Worm (Caenorhabditis elegans) whole organism, L1 larva: Measurements from ENCODE around the gene T20G5.8.

Experiments used
- C04F5.9 ChIP-seq: sonication (generic microtip); optimal IDR thresholded peaks from 2 replicates; lab custom pipeline; 2016; ENCODE audit warnings: missing genetic modification characterization, missing compliant biosample characterization
- C16A3.4 ChIP-seq: fragments of 150-350 bp; optimal IDR thresholded peaks from 2 replicates; lab custom pipeline; 2014; ENCODE audit warnings: missing biosample characterization, missing genetic modification characterization
- C34B4.2 ChIP-seq: sonication (generic microtip); optimal IDR thresholded peaks from 2 replicates; lab custom pipeline; 2017; ENCODE audit warnings: mild to moderate bottlenecking, missing genetic modification characterization, missing compliant biosample characterization
- alr-1 ChIP-seq: fragments of 200-800 bp; sonication (Bioruptor generic); optimal IDR thresholded peaks from 2 replicates; lab custom pipeline; 2018; ENCODE audit warnings: borderline replicate concordance, mild to moderate bottlenecking, missing genetic modification characterization, missing compliant biosample characterization
- blmp-1 ChIP-seq: fragments of 150-350 bp; optimal IDR thresholded peaks from 2 replicates; lab custom pipeline; 2014; ENCODE audit warnings: missing biosample characterization, missing genetic modification characterization
- ceh-63 ChIP-seq: fragments of 200-800 bp; sonication (Bioruptor generic); optimal IDR thresholded peaks from 2 replicates; lab custom pipeline; 2018; ENCODE audit warnings: mild to moderate bottlenecking, missing genetic modification characterization, missing compliant biosample characterization
- ceh-8 ChIP-seq: fragments of 200-800 bp; sonication (Bioruptor generic); optimal IDR thresholded peaks from 2 replicates; lab custom pipeline; 2018; ENCODE audit warnings: mild to moderate bottlenecking, missing genetic modification characterization, moderate library complexity, missing compliant biosample characterization
- ceh-82 ChIP-seq, 3 experiments: fragments of 150-350 bp in 1 of 3; sonication (generic microtip) in 2 of 3; optimal IDR thresholded peaks; 2 replicates each; lab custom pipeline; 2014 to 2017; ENCODE audit warnings: missing biosample characterization in 3 of 3, missing genetic modification characterization in 3 of 3
- ceh-88 ChIP-seq: fragments of 200-800 bp; sonication (Bioruptor generic); IDR thresholded peaks from 2 replicates; pipeline ENCODE4 v1.3.6; 2022; ENCODE audit warnings: missing genetic modification characterization, missing compliant biosample characterization
- ceh-90 ChIP-seq: sonication (generic microtip); optimal IDR thresholded peaks from 2 replicates; lab custom pipeline; 2016; ENCODE audit warnings: missing genetic modification characterization, missing compliant biosample characterization
- ces-1 ChIP-seq: fragments of 150-350 bp; optimal IDR thresholded peaks from 2 replicates; lab custom pipeline; 2014; ENCODE audit warnings: missing biosample characterization, missing genetic modification reagents, missing genetic modification characterization
- dpl-1 ChIP-seq, 3 experiments: fragments of 150-350 bp in 2 of 3; sonication (generic microtip) in 1 of 3; optimal IDR thresholded peaks; 2 replicates each; lab custom pipeline; 2014 to 2017; ENCODE audit warnings: missing biosample characterization in 3 of 3, missing genetic modification characterization in 3 of 3, missing genetic modification reagents in 3 of 3
- efl-1 ChIP-seq, 4 experiments: fragments of 150-350 bp; optimal IDR thresholded peaks in 3 of 4; peaks in 1 of 4; 1 replicate in 1 of 4; 2 replicates in 3 of 4; lab custom pipeline; 2014; ENCODE audit warnings: missing biosample characterization in 2 of 4, missing genetic modification characterization in 2 of 4, missing genetic modification reagents in 2 of 4
- efl-3 ChIP-seq: fragments of 200-800 bp; sonication (Bioruptor generic); optimal IDR thresholded peaks from 2 replicates; lab custom pipeline; 2018; ENCODE audit warnings: mild to moderate bottlenecking, missing genetic modification characterization, missing compliant biosample characterization
- egl-27 ChIP-seq, 2 experiments: fragments of 150-350 bp in 1 of 2; sonication (generic microtip); optimal IDR thresholded peaks; 3 replicates each; lab custom pipeline; 2017 to 2018; ENCODE audit warnings: missing biosample characterization in 2 of 2, missing genetic modification characterization in 2 of 2, missing genetic modification reagents in 2 of 2
- ets-5 ChIP-seq: fragments of 200-800 bp; sonication (Bioruptor generic); IDR thresholded peaks from 2 replicates; pipeline ENCODE4 v1.3.6; 2022; ENCODE audit warnings: missing genetic modification characterization, missing compliant biosample characterization
- fkh-10 ChIP-seq: sonication (generic microtip); optimal IDR thresholded peaks from 2 replicates; lab custom pipeline; 2017; ENCODE audit warnings: missing biosample characterization, missing genetic modification reagents, missing genetic modification characterization
- fkh-4 ChIP-seq: sonication (generic microtip); optimal IDR thresholded peaks from 2 replicates; lab custom pipeline; 2016; ENCODE audit warnings: missing compliant biosample characterization, missing genetic modification characterization, borderline replicate concordance
- fos-1 ChIP-seq: fragments of 150-350 bp; optimal IDR thresholded peaks from 2 replicates; lab custom pipeline; 2014; ENCODE audit warnings: missing biosample characterization, missing genetic modification characterization
- irx-1 ChIP-seq: sonication (generic microtip); optimal IDR thresholded peaks from 2 replicates; lab custom pipeline; 2016; ENCODE audit warnings: missing genetic modification characterization, missing compliant biosample characterization
- jun-1 ChIP-seq: fragments of 150-350 bp; optimal IDR thresholded peaks from 2 replicates; lab custom pipeline; 2014; ENCODE audit warnings: missing biosample characterization, missing genetic modification reagents, missing genetic modification characterization
- lin-13 ChIP-seq: fragments of 150-350 bp; optimal IDR thresholded peaks from 2 replicates; lab custom pipeline; 2014; ENCODE audit warnings: missing biosample characterization, missing genetic modification reagents, missing genetic modification characterization
- lin-14 ChIP-seq: fragments of 200-800 bp; sonication (Bioruptor generic); optimal IDR thresholded peaks from 2 replicates; lab custom pipeline; 2018; ENCODE audit warnings: mild to moderate bottlenecking, missing genetic modification characterization, moderate library complexity, missing compliant biosample characterization
- lin-15B ChIP-seq: fragments of 150-350 bp; sonication (generic microtip); optimal IDR thresholded peaks from 3 replicates; lab custom pipeline; 2014; ENCODE audit warnings: missing biosample characterization, missing genetic modification characterization
- lin-35 ChIP-seq, 2 experiments: fragments of 150-350 bp; optimal IDR thresholded peaks; 2 replicates each; lab custom pipeline; 2014; ENCODE audit warnings: missing biosample characterization in 2 of 2, missing genetic modification characterization in 2 of 2, missing genetic modification reagents in 2 of 2
- mab-9 ChIP-seq: fragments of 200-800 bp; sonication (Bioruptor generic); IDR thresholded peaks from 2 replicates; pipeline ENCODE4 v1.3.6; 2022; ENCODE audit warnings: missing genetic modification reagents, missing genetic modification characterization, missing compliant biosample characterization
- mef-2 ChIP-seq: fragments of 150-350 bp; optimal IDR thresholded peaks from 2 replicates; lab custom pipeline; 2014; ENCODE audit warnings: missing biosample characterization, missing genetic modification characterization
- mep-1 ChIP-seq: fragments of 150-350 bp; optimal IDR thresholded peaks from 2 replicates; lab custom pipeline; 2014; ENCODE audit warnings: missing biosample characterization, missing genetic modification characterization
- nhr-12 ChIP-seq: sonication (generic microtip); optimal IDR thresholded peaks from 2 replicates; lab custom pipeline; 2017; ENCODE audit warnings: missing biosample characterization, missing genetic modification characterization
- nhr-19 ChIP-seq: fragments of 200-800 bp; sonication (Bioruptor generic); conservative IDR thresholded peaks from 2 replicates; pipeline ENCODE4 v1.3.6; 2022; ENCODE audit warnings: missing genetic modification characterization, missing compliant biosample characterization
- nhr-237 ChIP-seq: fragments of 150-350 bp; optimal IDR thresholded peaks from 2 replicates; lab custom pipeline; 2014; ENCODE audit warnings: missing biosample characterization, missing genetic modification characterization
- nhr-47 ChIP-seq: sonication (generic microtip); optimal IDR thresholded peaks from 2 replicates; lab custom pipeline; 2016; ENCODE audit warnings: mild to moderate bottlenecking, missing genetic modification characterization, moderate library complexity, missing compliant biosample characterization
- nhr-71 ChIP-seq: sonication (generic microtip); optimal IDR thresholded peaks from 2 replicates; lab custom pipeline; 2016; ENCODE audit warnings: mild to moderate bottlenecking, missing genetic modification characterization, moderate library complexity, missing compliant biosample characterization
- nhr-76 ChIP-seq: sonication (generic microtip); optimal IDR thresholded peaks from 2 replicates; lab custom pipeline; 2017; ENCODE audit warnings: missing biosample characterization, missing genetic modification characterization
- nhr-77 ChIP-seq: fragments of 150-350 bp; optimal IDR thresholded peaks from 2 replicates; lab custom pipeline; 2014; ENCODE audit warnings: missing biosample characterization, missing genetic modification characterization
- nhr-85 ChIP-seq: sonication (generic microtip); peaks from one replicate; lab custom pipeline; 2016; ENCODE audit warnings: missing genetic modification characterization, inconsistent platforms, missing compliant biosample characterization
- pax-3 ChIP-seq: fragments of 200-800 bp; sonication (Bioruptor generic); optimal IDR thresholded peaks from 2 replicates; lab custom pipeline; 2018; ENCODE audit warnings: mild to moderate bottlenecking, missing genetic modification characterization, moderate library complexity, missing compliant biosample characterization
- pqm-1 ChIP-seq: sonication (generic microtip); optimal IDR thresholded peaks from 3 replicates; lab custom pipeline; 2017; ENCODE audit warnings: missing biosample characterization, missing genetic modification characterization
- skn-1 ChIP-seq: fragments of 150-350 bp; optimal IDR thresholded peaks from 2 replicates; lab custom pipeline; 2014; ENCODE audit warnings: missing biosample characterization, missing genetic modification characterization
- snpc-4 ChIP-seq: fragments of 150-350 bp; optimal IDR thresholded peaks from 2 replicates; lab custom pipeline; 2014; ENCODE audit warnings: missing biosample characterization, missing genetic modification characterization
- snu-23 ChIP-seq: sonication (generic microtip); optimal IDR thresholded peaks from 2 replicates; lab custom pipeline; 2016; ENCODE audit warnings: missing genetic modification characterization, missing compliant biosample characterization
- sox-4 ChIP-seq: sonication (generic microtip); optimal IDR thresholded peaks from 2 replicates; lab custom pipeline; 2016; ENCODE audit warnings: missing genetic modification characterization, missing compliant biosample characterization
- sptf-1 ChIP-seq: fragments of 150-350 bp; optimal IDR thresholded peaks from 2 replicates; lab custom pipeline; 2014; ENCODE audit warnings: missing biosample characterization, missing genetic modification characterization
- sup-37 ChIP-seq: fragments of 200-800 bp; sonication (Bioruptor generic); optimal IDR thresholded peaks from 2 replicates; lab custom pipeline; 2018; ENCODE audit warnings: mild to moderate bottlenecking, missing genetic modification characterization, missing compliant biosample characterization
- tlp-1 ChIP-seq: fragments of 150-350 bp; optimal IDR thresholded peaks from 2 replicates; lab custom pipeline; 2014; ENCODE audit warnings: missing biosample characterization, missing genetic modification characterization
- unc-130 ChIP-seq: fragments of 150-350 bp; optimal IDR thresholded peaks from 2 replicates; lab custom pipeline; 2017; ENCODE audit warnings: missing biosample characterization, missing genetic modification characterization, inconsistent platforms
- unc-62 ChIP-seq: fragments of 150-350 bp; optimal IDR thresholded peaks from 2 replicates; lab custom pipeline; 2014; ENCODE audit warnings: missing biosample characterization, missing genetic modification reagents, missing genetic modification characterization
- unc-98 ChIP-seq: fragments of 200-800 bp; sonication (Bioruptor generic); IDR thresholded peaks from 2 replicates; pipeline ENCODE4 v1.3.6; 2022; ENCODE audit warnings: missing genetic modification characterization, missing compliant biosample characterization
- zip-4 ChIP-seq: fragments of 200-800 bp; sonication (Bioruptor generic); optimal IDR thresholded peaks from 2 replicates; lab custom pipeline; 2018; ENCODE audit warnings: mild to moderate bottlenecking, missing genetic modification characterization, moderate library complexity, missing compliant biosample characterization
- ztf-4 ChIP-seq: fragments of 150-350 bp; optimal IDR thresholded peaks from 2 replicates; lab custom pipeline; 2014; ENCODE audit warnings: missing biosample characterization, missing genetic modification characterization

T20G5.8 gene

ce11 chrIII:10244013-10244412 is 44.9 kb downstream of the T20G5.8 start:
- TF ChIP-seq nhr-77 (tag; lab: Kevin White, UChicago) (no peak), lin-35 (GFP tag; optimal IDR thresholded peaks at IDR 0.05; lab: Kevin White, UChicago) (no peak), nhr-85 (peak; percentile 56)

ce11 chrIII:10248441-10249137 is 49.4 kb downstream of the T20G5.8 start, which contains the start of the genes div-1 and cor-1:
Gene div-1, minus strand, starts transcription at chrIII:10248559.
Gene cor-1, plus strand, starts transcription at chrIII:10249111.
- TF ChIP-seq mep-1: peak; percentile 16
- no peak for TF ChIP-seq alr-1 (tag; lab: Kevin White, UChicago)
- no peak for TF ChIP-seq ceh-88 (GFP tag; lab: Robert Waterston, UW)
- TF ChIP-seq C16A3.4: peak; percentile 52
- no peak for TF ChIP-seq sup-37
- TF ChIP-seq snu-23 (GFP tag; lab: Kevin White, UChicago): peak; percentile 32
- TF ChIP-seq nhr-47 (tag; lab: Kevin White, UChicago): peak; percentile 57
- TF ChIP-seq irx-1 (tag; lab: Kevin White, UChicago): no peak
- no peak for TF ChIP-seq pax-3 (tag; lab: Kevin White, UChicago)
- TF ChIP-seq nhr-85: no peak
- TF ChIP-seq unc-130 (tag; lab: Kevin White, UChicago): no peak
- TF ChIP-seq snpc-4: peak; percentile 22
- no peak for TF ChIP-seq sox-4 (tag; lab: Kevin White, UChicago)
- TF ChIP-seq mef-2: no peak
- TF ChIP-seq lin-15B (tag; lab: Kevin White, UChicago): peak; percentile 34
- TF ChIP-seq unc-98: no peak
- no peak for TF ChIP-seq blmp-1 (tag; lab: Kevin White, UChicago)
- TF ChIP-seq C04F5.9 (tag; lab: Kevin White, UChicago): no peak
- TF ChIP-seq efl-1 (optimal IDR thresholded peaks at IDR 0.05; lab: Kevin White, UChicago): peak; percentile 76 to 90
- TF ChIP-seq efl-1 (GFP tag; optimal IDR thresholded peaks at IDR 0.05 in 1 of 2; lab: Kevin White, UChicago): peak; percentile 87 to 99
- no peak for TF ChIP-seq ztf-4 (tag; lab: Kevin White, UChicago)
- no peak for TF ChIP-seq jun-1 (tag; lab: Kevin White, UChicago)
- no peak for TF ChIP-seq C34B4.2 (tag; lab: Kevin White, UChicago)
- no peak for TF ChIP-seq nhr-237 (tag; lab: Kevin White, UChicago)
- no peak for TF ChIP-seq nhr-12
- TF ChIP-seq ceh-63 (GFP tag; lab: Kevin White, UChicago): no peak
- no peak for TF ChIP-seq fos-1 (tag; lab: Kevin White, UChicago)
- peak; percentile 39 for TF ChIP-seq lin-13 (GFP tag; lab: Kevin White, UChicago)
- TF ChIP-seq dpl-1 (GFP tag; optimal IDR thresholded peaks at IDR 0.05; lab: Kevin White, UChicago): peak; percentile 73 to 89 (median 87)
- peak; percentile 32 for TF ChIP-seq skn-1 (tag; lab: Kevin White, UChicago)
- TF ChIP-seq ceh-8 (GFP tag; lab: Kevin White, UChicago): no peak
- TF ChIP-seq pqm-1 (tag; lab: Kevin White, UChicago): no peak
- peak; percentile 66 for TF ChIP-seq lin-14 (GFP tag; lab: Kevin White, UChicago)
- TF ChIP-seq lin-35 (GFP tag; optimal IDR thresholded peaks at IDR 0.05; lab: Kevin White, UChicago): peak; percentile 86 to 93
- TF ChIP-seq mab-9: no peak
- no peak for TF ChIP-seq tlp-1 (tag; lab: Kevin White, UChicago)
- no peak for TF ChIP-seq ets-5 (GFP tag; lab: Robert Waterston, UW)
- no peak for TF ChIP-seq zip-4 (GFP tag; lab: Kevin White, UChicago)
- no peak for TF ChIP-seq sptf-1
- peak; percentile 12 for TF ChIP-seq nhr-77 (tag; lab: Kevin White, UChicago)
- no peak for TF ChIP-seq efl-3 (GFP tag; lab: Kevin White, UChicago)
- TF ChIP-seq nhr-76 (tag; lab: Kevin White, UChicago): no peak
- peak in 2 of 3 experiments; percentile 25 to 46 for TF ChIP-seq ceh-82 (tag; optimal IDR thresholded peaks at IDR 0.05; lab: Kevin White, UChicago)
- TF ChIP-seq nhr-71 (tag; lab: Kevin White, UChicago): peak; percentile 57
- TF ChIP-seq nhr-19 (GFP tag; lab: Robert Waterston, UW): peak; percentile 28
- no peak for TF ChIP-seq fkh-4
- no peak for TF ChIP-seq egl-27 (tag; optimal IDR thresholded peaks at IDR 0.05; lab: Kevin White, UChicago)
- no peak for TF ChIP-seq ces-1 (GFP tag; lab: Kevin White, UChicago)
- no peak for TF ChIP-seq ceh-90
- TF ChIP-seq fkh-10 (GFP tag; lab: Kevin White, UChicago): no peak
- TF ChIP-seq unc-62 (GFP tag; lab: Kevin White, UChicago): no peak
